Worm (Caenorhabditis elegans): Measurements from ENCODE around the gene pkc-2.

The pkc-2 gene

ce11 chrX:9338375-9338774 is 26.2 kb upstream of the pkc-2 start, which contains the start of gene apa-2:
Gene apa-2, plus strand, starts transcription at chrX:9338675.
- TF ChIP-seq nhr-28 (tag; optimal IDR thresholded peaks at IDR 0.05) (no peak), skn-1 (tag; optimal IDR thresholded peaks at IDR 0.05) (no peak), egl-5 (tag; optimal IDR thresholded peaks at IDR 0.05) (no peak), mml-1 (tag; optimal IDR thresholded peaks at IDR 0.05) (no peak), ztf-11 (tag; optimal IDR thresholded peaks at IDR 0.05) (no peak), unc-62 (GFP tag; optimal IDR thresholded peaks at IDR 0.05) (no peak), ceh-82 (tag; optimal IDR thresholded peaks at IDR 0.05) (no peak), R02D3.7 (tag; optimal IDR thresholded peaks at IDR 0.05) (no peak), nhr-237 (tag; optimal IDR thresholded peaks at IDR 0.05) (no peak), pqm-1 (tag; optimal IDR thresholded peaks at IDR 0.05) (no peak), nfya-1 (tag; optimal IDR thresholded peaks at IDR 0.05; ENCODE audit: insufficient read depth) (no peak), lin-15B (tag; optimal IDR thresholded peaks at IDR 0.05) (no peak), nhr-12 (tag; optimal IDR thresholded peaks at IDR 0.05) (no peak), daf-12 (tag; optimal IDR thresholded peaks at IDR 0.05) (no peak), unc-39 (tag; optimal IDR thresholded peaks at IDR 0.05) (no peak), zag-1 (tag; optimal IDR thresholded peaks at IDR 0.05) (no peak), nhr-11 (tag; optimal IDR thresholded peaks at IDR 0.05) (no peak), lin-39 (tag; optimal IDR thresholded peaks at IDR 0.05) (no peak)

- TF ChIP-seq unc-62 (GFP tag; optimal IDR thresholded peaks at IDR 0.05), result no peak
- TF ChIP-seq lsy-12 (tag; optimal IDR thresholded peaks at IDR 0.05), result no peak
- TF ChIP-seq unc-39 (tag; optimal IDR thresholded peaks at IDR 0.05), result no peak
- TF ChIP-seq pha-4 (tag; optimal IDR thresholded peaks at IDR 0.05), result peak; percentile 91
- TF ChIP-seq fkh-10 (GFP tag; optimal IDR thresholded peaks at IDR 0.05), result peak; percentile 19
- peak; percentile 25 for TF ChIP-seq lin-15B (tag; optimal IDR thresholded peaks at IDR 0.05)
- TF ChIP-seq ceh-28 (tag; optimal IDR thresholded peaks at IDR 0.05), result peak; percentile 52
- peak; percentile 66 for TF ChIP-seq elt-2 (tag; optimal IDR thresholded peaks at IDR 0.05)
- peak; percentile 42 for TF ChIP-seq jun-1 (tag; optimal IDR thresholded peaks at IDR 0.05)
- peak; percentile 65 for TF ChIP-seq snpc-4 (tag; optimal IDR thresholded peaks at IDR 0.05)
- peak; percentile 77 for TF ChIP-seq fkh-2 (tag; optimal IDR thresholded peaks at IDR 0.05)
- TF ChIP-seq egl-5 (tag; optimal IDR thresholded peaks at IDR 0.05), result peak; percentile 83
- no peak for TF ChIP-seq nhr-76 (tag; optimal IDR thresholded peaks at IDR 0.05)
- peak; percentile 91 for TF ChIP-seq nhr-25 (tag; optimal IDR thresholded peaks at IDR 0.05)
- TF ChIP-seq nhr-43 (tag; optimal IDR thresholded peaks at IDR 0.05; ENCODE audit: poor library complexity, severe bottlenecking), result peak; percentile 57
- TF ChIP-seq mdl-1 (tag; optimal IDR thresholded peaks at IDR 0.05), result peak; percentile 91
- no peak for TF ChIP-seq ztf-11 (tag; optimal IDR thresholded peaks at IDR 0.05)
- TF ChIP-seq lin-39 (tag; optimal IDR thresholded peaks at IDR 0.05), result peak; percentile 75
- TF ChIP-seq ama-1 (optimal IDR thresholded peaks at IDR 0.05), result peak; percentile 30
- TF ChIP-seq sea-2 (GFP tag; optimal IDR thresholded peaks at IDR 0.05), result no peak
- TF ChIP-seq pqm-1 (tag; optimal IDR thresholded peaks at IDR 0.05), result peak; percentile 9
- TF ChIP-seq hmg-11 (tag; optimal IDR thresholded peaks at IDR 0.05), result peak; percentile 63
- TF ChIP-seq nfya-1 (tag; optimal IDR thresholded peaks at IDR 0.05; ENCODE audit: insufficient read depth), result peak; percentile 79
Measured at ce11 chrX:9347380-9347979, 17.1 kb upstream of the pkc-2 start, which contains the start of gene oga-1. Gene oga-1, minus strand, starts transcription at chrX:9347430.

- TF ChIP-seq nhr-77 (tag; optimal IDR thresholded peaks at IDR 0.05), result no peak
- no peak for TF ChIP-seq hmg-11 (tag; optimal IDR thresholded peaks at IDR 0.05)
- TF ChIP-seq ceh-16 (tag; optimal IDR thresholded peaks at IDR 0.05), result no peak
- no peak for TF ChIP-seq ZK546.5 (tag; optimal IDR thresholded peaks at IDR 0.05)
- TF ChIP-seq lin-39 (tag; optimal IDR thresholded peaks at IDR 0.05), result no peak
- TF ChIP-seq fkh-10 (GFP tag; optimal IDR thresholded peaks at IDR 0.05), result no peak
- no peak for TF ChIP-seq nhr-23 (tag; optimal IDR thresholded peaks at IDR 0.05)
- TF ChIP-seq nhr-28 (tag; optimal IDR thresholded peaks at IDR 0.05), result no peak
- TF ChIP-seq pqm-1 (tag; optimal IDR thresholded peaks at IDR 0.05), result no peak
- no peak for TF ChIP-seq pha-4 (tag; optimal IDR thresholded peaks at IDR 0.05)
- TF ChIP-seq unc-62 (GFP tag; optimal IDR thresholded peaks at IDR 0.05), result no peak
- TF ChIP-seq sea-2 (GFP tag; optimal IDR thresholded peaks at IDR 0.05), result no peak
- no peak for TF ChIP-seq ztf-4 (tag; optimal IDR thresholded peaks at IDR 0.05)
- TF ChIP-seq tbx-2 (tag; optimal IDR thresholded peaks at IDR 0.05), result no peak
- no peak for TF ChIP-seq skn-1 (tag; optimal IDR thresholded peaks at IDR 0.05)
- no peak for TF ChIP-seq mdl-1 (tag; optimal IDR thresholded peaks at IDR 0.05)
- TF ChIP-seq nhr-237 (tag; optimal IDR thresholded peaks at IDR 0.05), result no peak
- TF ChIP-seq zag-1 (tag; optimal IDR thresholded peaks at IDR 0.05), result no peak
Measured at ce11 chrX:9349844-9350556, 14.6 kb upstream of the pkc-2 start, which contains the start of gene flp-20. Gene flp-20, minus strand, starts transcription at chrX:9349894.

Data from whole organism, L3 larva.